Worm (Caenorhabditis elegans): ENCODE results near the gene fbxa-157.

Gene fbxa-157

DNA sequence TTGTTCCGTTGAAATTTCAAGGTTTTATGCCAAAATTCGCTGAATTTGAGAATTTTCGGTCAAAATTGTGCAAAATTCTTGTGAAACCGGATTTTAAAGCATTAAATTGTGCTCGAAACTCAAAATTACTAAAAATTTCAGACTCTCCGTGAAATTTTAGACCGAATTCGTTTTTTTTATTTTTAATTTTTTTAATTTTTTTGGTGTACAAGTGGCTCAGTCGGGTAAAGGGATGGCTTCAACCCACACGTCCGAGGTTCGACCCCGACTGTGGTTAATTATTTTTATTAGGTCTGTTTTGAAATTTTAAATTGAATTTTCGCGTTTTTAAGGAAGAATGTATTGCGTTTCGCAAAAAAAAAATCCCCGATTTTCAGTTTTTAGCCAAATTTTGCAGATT lies 39.4 kb downstream of the fbxa-157 start:
- TF ChIP-seq unc-62 (GFP tag; optimal IDR thresholded peaks at IDR 0.05), result no peak
- no peak for TF ChIP-seq nhr-28 (tag; optimal IDR thresholded peaks at IDR 0.05)
- TF ChIP-seq tbx-8 (GFP tag; optimal IDR thresholded peaks at IDR 0.05), result no peak
- no peak for TF ChIP-seq flh-1 (GFP tag; optimal IDR thresholded peaks at IDR 0.05)
- no peak for TF ChIP-seq unc-39 (tag; optimal IDR thresholded peaks at IDR 0.05)
- no peak for TF ChIP-seq drap-1 (GFP tag; optimal IDR thresholded peaks at IDR 0.05)
- TF ChIP-seq ham-2 (GFP tag; optimal IDR thresholded peaks at IDR 0.05), result no peak
- TF ChIP-seq nhr-12 (tag; optimal IDR thresholded peaks at IDR 0.05), result no peak
- TF ChIP-seq elt-3 (tag; optimal IDR thresholded peaks at IDR 0.05), result no peak
- TF ChIP-seq mep-1 (tag; optimal IDR thresholded peaks at IDR 0.05), result no peak
- no peak for TF ChIP-seq sem-2 (GFP tag; optimal IDR thresholded peaks at IDR 0.05)
- TF ChIP-seq nhr-2 (tag; optimal IDR thresholded peaks at IDR 0.05), result no peak

DNA sequence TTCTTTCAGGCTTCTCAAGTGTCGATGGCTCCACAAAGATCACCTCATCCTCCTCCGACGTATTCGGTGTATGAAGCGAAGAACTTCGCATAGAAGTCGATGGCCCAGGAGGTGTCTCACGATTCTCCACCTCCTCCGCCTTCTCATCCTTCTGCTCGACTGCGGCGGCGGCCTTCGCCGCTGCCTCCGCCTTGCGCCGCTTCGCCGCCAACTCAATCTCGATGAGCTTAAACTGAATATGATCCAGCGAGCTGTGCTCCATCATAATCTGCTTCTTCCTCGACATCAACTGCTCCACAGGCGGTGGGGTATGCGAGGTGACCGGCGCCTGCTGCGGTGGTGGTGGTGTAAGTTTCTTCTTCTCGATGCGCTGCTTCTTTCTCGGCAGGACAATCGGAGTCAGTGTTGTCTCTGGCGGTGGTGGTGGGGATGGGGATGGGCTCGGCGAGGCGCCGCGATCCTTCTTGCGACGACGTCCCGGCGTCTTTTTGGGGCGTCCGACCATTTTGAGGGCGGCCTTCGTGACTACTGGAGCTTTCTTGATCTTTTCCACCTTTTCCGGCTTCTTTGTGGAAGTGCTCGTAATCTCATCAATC lies 44.4 kb downstream of the fbxa-157 start:
- no peak for TF ChIP-seq nhr-12 (tag; optimal IDR thresholded peaks at IDR 0.05)
- TF ChIP-seq hlh-1 (tag; optimal IDR thresholded peaks at IDR 0.05), result no peak
- no peak for TF ChIP-seq sem-2 (GFP tag; optimal IDR thresholded peaks at IDR 0.05)
- TF ChIP-seq nhr-76 (tag; optimal IDR thresholded peaks at IDR 0.05), result no peak
- TF ChIP-seq drap-1 (GFP tag; optimal IDR thresholded peaks at IDR 0.05), result peak; percentile 53
- TF ChIP-seq nhr-237 (tag; optimal IDR thresholded peaks at IDR 0.05), result no peak
- TF ChIP-seq blmp-1 (tag; optimal IDR thresholded peaks at IDR 0.05), result no peak

DNA sequence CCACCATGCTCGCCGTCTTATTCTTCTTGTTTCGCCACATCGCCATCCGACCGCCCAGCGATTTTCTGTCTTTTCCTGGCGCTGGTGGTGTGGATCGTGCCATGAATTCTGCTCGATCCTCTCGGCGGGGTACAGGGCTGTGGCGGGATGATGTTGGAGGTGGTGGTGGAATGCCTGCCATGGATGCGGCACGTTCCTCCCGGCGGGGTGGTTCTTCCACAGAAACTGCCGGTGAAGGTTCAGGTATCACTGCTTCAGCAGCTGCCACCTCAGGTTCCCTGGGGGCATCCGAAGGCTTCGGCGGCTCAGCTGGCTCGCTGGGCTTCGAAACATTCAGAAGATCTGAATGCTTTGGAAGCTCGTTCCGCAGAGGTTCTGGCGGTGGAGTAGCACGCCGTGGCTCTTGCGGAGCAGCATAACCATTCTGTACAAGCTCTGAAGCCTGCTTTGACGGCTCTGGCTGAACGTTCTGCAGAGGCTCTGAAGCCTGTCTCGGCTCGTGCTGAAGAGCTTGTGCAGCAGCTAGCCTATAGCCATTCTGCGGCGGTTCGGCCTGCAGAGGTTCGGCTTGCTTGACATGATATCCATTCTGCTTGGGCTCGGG lies 45.3 kb downstream of the fbxa-157 start:
- TF ChIP-seq drap-1 (GFP tag; optimal IDR thresholded peaks at IDR 0.05) (no peak), M03D4.4 (tag; optimal IDR thresholded peaks at IDR 0.05) (no peak), lsy-2 (tag; optimal IDR thresholded peaks at IDR 0.05) (no peak), mep-1 (tag; optimal IDR thresholded peaks at IDR 0.05) (no peak), sem-2 (GFP tag; optimal IDR thresholded peaks at IDR 0.05) (no peak), nhr-237 (tag; optimal IDR thresholded peaks at IDR 0.05) (no peak), flh-1 (GFP tag; optimal IDR thresholded peaks at IDR 0.05) (no peak), nhr-12 (tag; optimal IDR thresholded peaks at IDR 0.05) (no peak), snpc-4 (tag; optimal IDR thresholded peaks at IDR 0.05) (no peak), unc-39 (tag; optimal IDR thresholded peaks at IDR 0.05) (no peak)

DNA sequence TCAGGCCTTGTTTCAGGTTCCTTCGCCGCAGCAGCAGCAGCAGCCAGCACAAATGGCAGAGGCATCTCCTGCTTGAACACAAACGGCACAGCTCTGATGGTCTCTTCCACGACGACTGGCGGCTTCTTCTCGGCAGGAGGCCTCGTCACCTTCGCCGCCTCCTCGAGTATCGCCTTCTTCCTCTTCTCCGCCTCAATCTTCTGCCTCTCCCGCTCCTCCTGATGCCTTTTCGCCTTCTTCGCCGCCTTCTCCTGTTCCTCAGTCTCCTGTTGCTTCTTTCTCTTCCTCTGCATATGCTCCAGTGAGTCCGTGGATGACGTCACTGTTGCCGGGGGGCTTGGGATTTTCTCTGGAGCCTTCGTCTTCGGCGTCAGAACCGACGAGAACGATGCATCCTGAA lies 45.9 kb downstream of the fbxa-157 start:
- no peak for TF ChIP-seq mls-2 (tag; optimal IDR thresholded peaks at IDR 0.05)
- no peak for TF ChIP-seq elt-1 (tag; optimal IDR thresholded peaks at IDR 0.05; ENCODE audit: borderline replicate concordance, insufficient read depth)
- TF ChIP-seq ztf-11 (tag; optimal IDR thresholded peaks at IDR 0.05), result no peak
- TF ChIP-seq ham-2 (GFP tag; optimal IDR thresholded peaks at IDR 0.05), result no peak
- no peak for TF ChIP-seq bed-3 (GFP tag; optimal IDR thresholded peaks at IDR 0.05)
- TF ChIP-seq M03D4.4 (tag; optimal IDR thresholded peaks at IDR 0.05), result no peak
- no peak for TF ChIP-seq hlh-1 (tag; optimal IDR thresholded peaks at IDR 0.05)
- no peak for TF ChIP-seq mep-1 (tag; optimal IDR thresholded peaks at IDR 0.05)
- TF ChIP-seq ceh-83 (GFP tag; optimal IDR thresholded peaks at IDR 0.05), result no peak
- TF ChIP-seq elt-3 (tag; optimal IDR thresholded peaks at IDR 0.05), result no peak
- TF ChIP-seq sptf-1 (tag; optimal IDR thresholded peaks at IDR 0.05), result no peak
- TF ChIP-seq nhr-76 (tag; optimal IDR thresholded peaks at IDR 0.05), result no peak
- TF ChIP-seq snpc-4 (tag; optimal IDR thresholded peaks at IDR 0.05), result no peak

DNA sequence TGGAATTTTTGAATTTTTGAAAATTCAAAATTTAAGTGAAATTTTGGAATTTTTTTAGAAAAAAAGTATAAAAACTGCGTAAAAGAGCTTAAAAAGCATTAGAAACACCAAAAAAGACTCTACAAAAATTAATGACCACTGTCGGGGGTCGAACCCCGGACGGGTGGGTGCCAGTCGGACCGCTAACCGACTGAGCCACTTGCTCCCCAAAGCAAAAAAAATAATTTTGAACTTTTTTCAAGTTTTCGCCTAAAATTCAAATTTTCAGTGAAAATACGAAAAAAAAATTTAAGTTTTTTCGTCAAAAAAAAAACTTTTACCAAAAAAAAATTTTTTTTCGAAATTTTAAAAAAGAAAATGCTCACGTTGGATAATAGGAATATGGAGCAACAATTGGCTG lies 47.7 kb downstream of the fbxa-157 start:
- TF ChIP-seq sem-2 (GFP tag; optimal IDR thresholded peaks at IDR 0.05) (no peak), lin-32 (GFP tag; optimal IDR thresholded peaks at IDR 0.05) (no peak), snpc-4 (tag; optimal IDR thresholded peaks at IDR 0.05) (no peak), unc-39 (tag; optimal IDR thresholded peaks at IDR 0.05) (no peak), cnd-1 (tag; optimal IDR thresholded peaks at IDR 0.05) (no peak), mab-5 (tag; optimal IDR thresholded peaks at IDR 0.05) (no peak), tbx-8 (GFP tag; optimal IDR thresholded peaks at IDR 0.05) (no peak), nhr-76 (tag; optimal IDR thresholded peaks at IDR 0.05) (no peak), unc-120 (tag; optimal IDR thresholded peaks at IDR 0.05; ENCODE audit: poor library complexity, severe bottlenecking) (no peak), mls-2 (tag; optimal IDR thresholded peaks at IDR 0.05) (no peak), drap-1 (GFP tag; optimal IDR thresholded peaks at IDR 0.05) (no peak), unc-62 (GFP tag; optimal IDR thresholded peaks at IDR 0.05) (no peak), ztf-11 (tag; optimal IDR thresholded peaks at IDR 0.05) (no peak), bed-3 (GFP tag; optimal IDR thresholded peaks at IDR 0.05) (no peak), M03D4.4 (tag; optimal IDR thresholded peaks at IDR 0.05) (no peak), mep-1 (tag; optimal IDR thresholded peaks at IDR 0.05) (no peak)

Data from whole organism, mixed stage, embryonic.